Fruit fly (Drosophila melanogaster): ENCODE data around the gene nkd.

The nkd gene

DNA sequence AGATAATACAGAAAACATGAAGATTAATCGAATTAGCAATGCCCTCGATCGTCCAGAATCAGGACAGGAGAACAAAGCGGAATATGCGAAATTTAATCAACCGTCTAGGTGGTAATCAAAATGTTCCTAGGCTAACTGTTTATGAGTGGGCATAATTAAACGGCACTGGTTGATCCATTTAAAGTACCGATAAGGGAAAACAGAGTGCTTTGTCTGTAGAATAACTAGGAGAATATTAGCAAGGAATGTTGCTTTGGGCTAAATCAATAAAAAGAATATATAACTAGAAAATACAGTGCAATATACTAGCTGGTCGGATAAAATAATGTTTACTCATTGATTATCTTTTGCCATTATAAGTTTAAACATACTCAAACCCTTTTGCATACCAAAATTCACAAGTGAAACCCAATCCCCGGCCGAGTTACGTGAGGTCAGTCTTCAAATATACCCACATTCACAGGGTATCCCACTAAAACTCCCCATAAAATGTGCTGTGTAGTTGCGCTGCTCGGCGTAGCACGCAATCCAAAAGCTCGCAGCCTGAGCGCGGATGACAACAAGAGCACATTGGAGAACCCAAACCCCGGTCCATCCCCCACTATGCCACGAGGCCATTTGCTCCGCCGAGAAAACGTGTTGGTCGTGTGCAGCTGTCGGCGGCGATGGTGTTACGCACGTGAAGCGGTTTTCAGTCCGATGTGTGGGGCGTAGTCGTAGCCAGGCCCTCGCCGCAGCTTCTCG is 49.0 kb downstream of the nkd start (continued):
- TF ChIP-seq tna (GFP tag; IDR thresholded peaks at IDR 0.05; ENCODE audit: partially characterized antibody) (no peak), CG34376 (GFP tag; optimal IDR thresholded peaks at IDR 0.05) (no peak), CG3281 (GFP tag; optimal IDR thresholded peaks at IDR 0.05) (peak; percentile 87), yki (optimal IDR thresholded peaks at IDR 0.05) (no peak), CG12942 (GFP tag; optimal IDR thresholded peaks at IDR 0.05) (peak; percentile 30), sd (tag; optimal IDR thresholded peaks at IDR 0.05) (no peak), Doc3 (GFP tag; IDR thresholded peaks at IDR 0.05; ENCODE audit: partially characterized antibody) (no peak), seq (GFP tag; IDR thresholded peaks at IDR 0.05) (peak; percentile 19; the same call in 1 of the 2 replicates), sens (GFP tag) (peak; percentile 94), al (GFP tag; IDR thresholded peaks at IDR 0.05) (peak; percentile 69), danr (GFP tag; IDR thresholded peaks at IDR 0.05) (no peak; the same call in 1 of the 2 replicates), CG11695 (GFP tag; IDR thresholded peaks at IDR 0.05) (peak; percentile 75), CG11723 (GFP tag; optimal IDR thresholded peaks at IDR 0.05) (peak; percentile 60), ERR (GFP tag; optimal IDR thresholded peaks at IDR 0.05) (no peak), CG13123 (GFP tag; optimal IDR thresholded peaks at IDR 0.05) (peak; percentile 0), dpn (GFP tag; optimal IDR thresholded peaks at IDR 0.05) (peak; percentile 69 to 72), zfh2 (GFP tag; optimal IDR thresholded peaks at IDR 0.05) (peak; percentile 88), so (GFP tag; IDR thresholded peaks at IDR 0.05) (0 out of 3 replicates have a peak, but pooled peaks have one; percentile 6), Neu2 (GFP tag; optimal IDR thresholded peaks at IDR 0.05; ENCODE audit: borderline replicate concordance) (no peak), CG7357 (GFP tag; IDR thresholded peaks at IDR 0.05) (no peak; the same call in 2 of the 3 replicates), Aef1 (GFP tag; IDR thresholded peaks at IDR 0.05) (peak; percentile 73; the same call in 2 of the 3 replicates), CG18011 (GFP tag; optimal IDR thresholded peaks at IDR 0.05) (peak; percentile 46), CG9876 (GFP tag; optimal IDR thresholded peaks at IDR 0.05) (peak; percentile 39), maf-S (GFP tag; optimal IDR thresholded peaks at IDR 0.05) (peak; percentile 61), run (tag; optimal IDR thresholded peaks at IDR 0.05) (no peak), grn (GFP tag; optimal IDR thresholded peaks at IDR 0.05) (peak; percentile 18), ci (GFP tag; IDR thresholded peaks at IDR 0.05) (peak; percentile 51; the same call in 2 of the 3 replicates), Oaz (GFP tag; IDR thresholded peaks at IDR 0.05) (no peak), CG4820 (GFP tag; optimal IDR thresholded peaks at IDR 0.05) (peak; percentile 56), CG6254 (GFP tag; optimal IDR thresholded peaks at IDR 0.05) (peak; percentile 2), Vsx1 (GFP tag; optimal IDR thresholded peaks at IDR 0.05) (peak; percentile 43), sim (GFP tag; IDR thresholded peaks at IDR 0.05) (0 out of 2 replicates have a peak, but pooled peaks have one; percentile 48), CG2678 (tag; optimal IDR thresholded peaks at IDR 0.05) (peak; percentile 85), ind (GFP tag; optimal IDR thresholded peaks at IDR 0.05) (peak; percentile 79), cg (GFP tag; optimal IDR thresholded peaks at IDR 0.05) (peak; percentile 42), HLH54F (GFP tag; optimal IDR thresholded peaks at IDR 0.05) (peak; percentile 83), CG14965 (GFP tag; optimal IDR thresholded peaks at IDR 0.05; ENCODE audit: borderline replicate concordance) (no peak), CG3995 (GFP tag; optimal IDR thresholded peaks at IDR 0.05) (peak; percentile 34), Dbx (GFP tag; IDR thresholded peaks at IDR 0.05) (peak; percentile 83; the same call in 2 of the 3 replicates), zf30C (GFP tag; optimal IDR thresholded peaks at IDR 0.05) (no peak), MBD-R2 (GFP tag; IDR thresholded peaks at IDR 0.05) (peak; percentile 49; the same call in 1 of the 2 replicates), toy (GFP tag; IDR thresholded peaks at IDR 0.05) (no peak), pb (GFP tag; optimal IDR thresholded peaks at IDR 0.05) (no peak), CG10431 (GFP tag; optimal IDR thresholded peaks at IDR 0.05) (no peak), CG3163 (GFP tag; optimal IDR thresholded peaks at IDR 0.05) (peak; percentile 30), CG6654 (GFP tag; optimal IDR thresholded peaks at IDR 0.05) (peak; percentile 56), BEAF-32 (GFP tag; optimal IDR thresholded peaks at IDR 0.05) (no peak), nerfin-1 (tag; optimal IDR thresholded peaks at IDR 0.05) (no peak), wek (GFP tag; optimal IDR thresholded peaks at IDR 0.05) (no peak)
